Fruit fly (Drosophila melanogaster) whole organism, embryonic: ENCODE measurements around the gene CG12539.

ENCODE experiments used
- btn ChIP-seq: fragments of 200-800 bp; sonication (Bioruptor generic); optimal IDR thresholded peaks from 2 replicates; lab custom pipeline; 2016; ENCODE audit warnings: missing biosample characterization, missing genetic modification characterization
- gfzf ChIP-seq: fragments of 200-800 bp; sonication (Bioruptor generic); optimal IDR thresholded peaks from 2 replicates; lab custom pipeline; 2016; ENCODE audit warnings: missing biosample characterization, mild to moderate bottlenecking, missing genetic modification characterization, moderate library complexity
- maf-S ChIP-seq: fragments of 200-800 bp; sonication (Bioruptor generic); optimal IDR thresholded peaks from 2 replicates; lab custom pipeline; 2016; ENCODE audit warnings: missing biosample characterization, missing genetic modification characterization

DNA sequence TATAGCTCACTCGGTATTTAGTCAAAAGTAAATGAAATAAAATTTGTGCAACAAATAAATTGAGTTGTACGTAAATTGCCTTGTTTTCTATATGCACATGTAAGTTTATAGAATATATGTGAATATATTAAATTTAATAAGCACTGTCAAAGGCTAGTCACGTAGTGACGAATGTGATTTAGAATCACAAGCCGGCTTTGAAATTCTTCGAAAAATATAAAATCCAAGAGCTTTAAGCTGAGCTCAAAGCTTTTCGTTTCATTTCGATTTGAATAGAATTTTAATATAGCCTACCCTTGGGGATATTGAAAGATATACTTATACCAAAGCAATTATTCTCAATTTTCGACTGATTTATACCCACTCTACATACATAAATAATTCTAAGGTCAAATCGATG lies 5.5 kb upstream of the CG12539 start:
- no peak for TF ChIP-seq gfzf (GFP tag; lab: Kevin White, UChicago)
- TF ChIP-seq btn (GFP tag; lab: Kevin White, UChicago) = no peak
- no peak for TF ChIP-seq maf-S
